Worm (Caenorhabditis elegans): Measurements from ENCODE around the gene mrp-2.

- no peak for TF ChIP-seq pha-4 (tag; optimal IDR thresholded peaks at IDR 0.05)
- no peak for TF ChIP-seq nhr-28 (tag; optimal IDR thresholded peaks at IDR 0.05)
- no peak for TF ChIP-seq unc-62 (GFP tag; optimal IDR thresholded peaks at IDR 0.05)
- TF ChIP-seq elt-1 (tag; optimal IDR thresholded peaks at IDR 0.05; ENCODE audit: borderline replicate concordance, insufficient read depth): no peak
- TF ChIP-seq drap-1 (GFP tag; optimal IDR thresholded peaks at IDR 0.05): no peak
- no peak for TF ChIP-seq ztf-11 (tag; optimal IDR thresholded peaks at IDR 0.05)
- TF ChIP-seq nhr-12 (tag; optimal IDR thresholded peaks at IDR 0.05): no peak
- TF ChIP-seq mab-5 (tag; optimal IDR thresholded peaks at IDR 0.05): no peak
- no peak for TF ChIP-seq snpc-4 (tag; optimal IDR thresholded peaks at IDR 0.05)
- no peak for TF ChIP-seq nhr-237 (tag; optimal IDR thresholded peaks at IDR 0.05)
- TF ChIP-seq lsy-2 (tag; optimal IDR thresholded peaks at IDR 0.05): no peak
- TF ChIP-seq elt-3 (tag; optimal IDR thresholded peaks at IDR 0.05): no peak
These were observed 27.0 kb upstream of the mrp-2 start, which contains the start of gene F13C5.3 for ce11 chrX:599476-599875.
